Worm (Caenorhabditis elegans): ENCODE data around the gene F58B4.2.

F58B4.2 gene

ce11 chrV:10889774-10890173 lies 28.5 kb downstream of the F58B4.2 start:
- TF ChIP-seq F57C9.4 (tag; optimal IDR thresholded peaks at IDR 0.05) = peak; percentile 12
- no peak for TF ChIP-seq Y79H2A.3 (GFP tag; conservative IDR thresholded peaks at IDR 0.05)

- TF ChIP-seq F39B2.1 (GFP tag; IDR thresholded peaks at IDR 0.05) (no peak), Y56A3A.18 (GFP tag; IDR thresholded peaks at IDR 0.05) (0 out of 2 replicates have a peak, but pooled peaks have one; percentile 6)
Measured at ce11 chrV:10889036-10889435, 29.2 kb downstream of the F58B4.2 start, which contains the start of gene F32D8.11. TSS of gene F32D8.11 (minus strand) at chrV:10889136.

ce11 chrV:10888153-10888552 lies 30.1 kb downstream of the F58B4.2 start:
- TF ChIP-seq Y53G8AR.9 (GFP tag; conservative IDR thresholded peaks at IDR 0.05) (peak; percentile 20; the same call in 1 of the 2 replicates), atf-7 (tag; optimal IDR thresholded peaks at IDR 0.05) (peak; percentile 3), sea-2 (GFP tag; IDR thresholded peaks at IDR 0.05) (no peak)

ce11 chrV:10887564-10887963 lies 30.7 kb downstream of the F58B4.2 start:
- TF ChIP-seq nhr-90 (tag; optimal IDR thresholded peaks at IDR 0.05) (peak; percentile 51), K11D2.4 (GFP tag; IDR thresholded peaks at IDR 0.05) (peak; percentile 64; the same call in 1 of the 2 replicates), let-607 (tag; optimal IDR thresholded peaks at IDR 0.05) (peak in 1 of 2 experiments; percentile 20), chd-7 (tag; optimal IDR thresholded peaks at IDR 0.05) (peak; percentile 31), F33H1.4 (GFP tag; IDR thresholded peaks at IDR 0.05) (no peak), F57A8.1 (GFP tag; optimal IDR thresholded peaks at IDR 0.05) (no peak), ets-4 (GFP tag; optimal IDR thresholded peaks at IDR 0.05) (no peak), cebp-1 (GFP tag; IDR thresholded peaks at IDR 0.05) (no peak), cebp-1 (tag; optimal IDR thresholded peaks at IDR 0.05) (peak; percentile 49), unc-130 (GFP tag; optimal IDR thresholded peaks at IDR 0.05) (no peak), die-1 (tag; optimal IDR thresholded peaks at IDR 0.05) (peak; percentile 2), ceh-91 (GFP tag; IDR thresholded peaks at IDR 0.05) (no peak), Y53G8AR.9 (GFP tag; conservative IDR thresholded peaks at IDR 0.05) (peak; percentile 56; the same call in 1 of the 2 replicates), ama-1 (optimal IDR thresholded peaks at IDR 0.05) (peak; percentile 26), ama-1 (GFP tag; optimal IDR thresholded peaks at IDR 0.05) (no peak), akir-1 (GFP tag; optimal IDR thresholded peaks at IDR 0.05) (no peak), tbx-9 (tag; optimal IDR thresholded peaks at IDR 0.05; ENCODE audit: borderline replicate concordance) (no peak), him-1 (tag; optimal IDR thresholded peaks at IDR 0.05) (no peak), B0336.3 (GFP tag; IDR thresholded peaks at IDR 0.05) (peak; percentile 62; the same call in 1 of the 2 replicates), K12H6.12 (tag; optimal IDR thresholded peaks at IDR 0.05) (no peak), hrde-1 (tag; optimal IDR thresholded peaks at IDR 0.05; ENCODE audit: borderline replicate concordance) (no peak), repo-1 (tag; optimal IDR thresholded peaks at IDR 0.05) (peak; percentile 84), hlh-12 (tag; optimal IDR thresholded peaks at IDR 0.05) (no peak), sea-2 (GFP tag; IDR thresholded peaks at IDR 0.05) (no peak), lsy-27 (tag; optimal IDR thresholded peaks at IDR 0.05; ENCODE audit: borderline replicate concordance, insufficient read depth) (no peak), F57C9.4 (tag; optimal IDR thresholded peaks at IDR 0.05) (peak; percentile 83), madf-6 (GFP tag; IDR thresholded peaks at IDR 0.05) (no peak), lin-54 (GFP tag; optimal IDR thresholded peaks at IDR 0.05) (peak; percentile 13), nfyb-1 (GFP tag; IDR thresholded peaks at IDR 0.05) (peak; percentile 66; the same call in 1 of the 2 replicates), T07F8.4 (tag; optimal IDR thresholded peaks at IDR 0.05) (no peak), athp-1 (tag; optimal IDR thresholded peaks at IDR 0.05) (peak; percentile 18), snpc-1.3 (tag; optimal IDR thresholded peaks at IDR 0.05; ENCODE audit: insufficient read depth) (no peak), somi-1 (GFP tag; optimal IDR thresholded peaks at IDR 0.05) (peak; percentile 42), ceh-100 (GFP tag; IDR thresholded peaks at IDR 0.05) (no peak), atf-7 (tag; optimal IDR thresholded peaks at IDR 0.05) (peak; percentile 31), pbrm-1 (GFP tag; IDR thresholded peaks at IDR 0.05) (peak; percentile 57), ZK185.1 (tag; optimal IDR thresholded peaks at IDR 0.05; ENCODE audit: poor library complexity, severe bottlenecking) (peak; percentile 72), dpff-1 (tag; optimal IDR thresholded peaks at IDR 0.05) (peak; percentile 27), lin-40 (tag; optimal IDR thresholded peaks at IDR 0.05) (peak; percentile 3)
